Worm (Caenorhabditis elegans) whole organism, L4/young adult: Measurements from ENCODE around the gene W07G1.7.

Source experiments
- W03F9.2 ChIP-seq: fragments of 150-350 bp; optimal IDR thresholded peaks from 2 replicates; lab custom pipeline; 2014; ENCODE audit warnings: missing biosample characterization, missing genetic modification characterization
- dao-5 ChIP-seq: sonication (generic microtip); optimal IDR thresholded peaks from 2 replicates; lab custom pipeline; 2016; ENCODE audit warnings: missing genotype, missing genetic modification characterization, moderate library complexity, missing compliant biosample characterization

- TF ChIP-seq W03F9.2 (tag; lab: Kevin White, UChicago) (no peak), dao-5 (tag; lab: Kevin White, UChicago) (no peak)
These were observed 31.3 kb upstream of the W07G1.7 start, which contains the start of gene F01D5.1 for ce11 chrII:13997477-13997876.
